Fruit fly (Drosophila melanogaster) whole organism, prepupa: ENCODE data around the gene CG34125.

ENCODE experiments used
- CG11294 ChIP-seq: fragments of 200-800 bp; sonication (Bioruptor generic); IDR thresholded peaks from 2 replicates; pipeline ENCODE4 v1.3.6; 2022; ENCODE audit warnings: missing biosample characterization, missing genetic modification characterization
- CG11762 ChIP-seq: fragments of 200-800 bp; sonication (Bioruptor generic); optimal IDR thresholded peaks from 3 replicates; lab custom pipeline; 2016; ENCODE audit warnings: missing biosample characterization, missing genetic modification characterization; ENCODE audit not compliant: insufficient read depth
- CG11902 ChIP-seq: fragments of 200-800 bp; sonication (Bioruptor generic); optimal IDR thresholded peaks from 3 replicates; lab custom pipeline; 2016; ENCODE audit warnings: missing biosample characterization, missing genetic modification characterization
- CG31627 ChIP-seq: fragments of 200-800 bp; sonication (Bioruptor generic); optimal IDR thresholded peaks from 3 replicates; lab custom pipeline; 2016; ENCODE audit warnings: missing biosample characterization, missing genetic modification characterization
- CG32006 ChIP-seq: fragments of 200-800 bp; sonication (Bioruptor generic); optimal IDR thresholded peaks from 3 replicates; lab custom pipeline; 2017; ENCODE audit warnings: missing biosample characterization, mild to moderate bottlenecking, missing genetic modification characterization
- CG6163 ChIP-seq: fragments of 200-800 bp; sonication (Bioruptor generic); IDR thresholded peaks from 3 replicates; pipeline ENCODE4 v1.3.6; 2022; ENCODE audit warnings: missing biosample characterization, missing genetic modification characterization
- CG8119 ChIP-seq: fragments of 200-800 bp; sonication (Bioruptor generic); IDR thresholded peaks from 3 replicates; pipeline ENCODE4 v1.3.6; 2022; ENCODE audit warnings: missing biosample characterization, missing genetic modification characterization
- CG8632 ChIP-seq: fragments of 200-800 bp; sonication (Bioruptor generic); optimal IDR thresholded peaks from 3 replicates; lab custom pipeline; 2016; ENCODE audit warnings: missing biosample characterization, missing genetic modification characterization
- Hr38 ChIP-seq: sonication (Bioruptor generic); optimal IDR thresholded peaks from 2 replicates; lab custom pipeline; 2016; ENCODE audit warnings: missing biosample characterization, missing genetic modification characterization
- OdsH ChIP-seq: fragments of 200-800 bp; sonication (Bioruptor generic); optimal IDR thresholded peaks from 3 replicates; lab custom pipeline; 2016; ENCODE audit warnings: missing biosample characterization, missing genetic modification characterization
- achi ChIP-seq: fragments of 200-800 bp; sonication (Bioruptor generic); optimal IDR thresholded peaks from 3 replicates; lab custom pipeline; 2016; ENCODE audit warnings: missing biosample characterization, missing genetic modification characterization
- topi ChIP-seq: fragments of 200-800 bp; sonication (Bioruptor generic); optimal IDR thresholded peaks from 3 replicates; lab custom pipeline; 2016; ENCODE audit warnings: missing biosample characterization, missing genetic modification characterization
- vri ChIP-seq: fragments of 200-800 bp; sonication (Bioruptor generic); optimal IDR thresholded peaks from 3 replicates; lab custom pipeline; 2016; ENCODE audit warnings: missing biosample characterization, mild to moderate bottlenecking, missing genetic modification characterization

DNA sequence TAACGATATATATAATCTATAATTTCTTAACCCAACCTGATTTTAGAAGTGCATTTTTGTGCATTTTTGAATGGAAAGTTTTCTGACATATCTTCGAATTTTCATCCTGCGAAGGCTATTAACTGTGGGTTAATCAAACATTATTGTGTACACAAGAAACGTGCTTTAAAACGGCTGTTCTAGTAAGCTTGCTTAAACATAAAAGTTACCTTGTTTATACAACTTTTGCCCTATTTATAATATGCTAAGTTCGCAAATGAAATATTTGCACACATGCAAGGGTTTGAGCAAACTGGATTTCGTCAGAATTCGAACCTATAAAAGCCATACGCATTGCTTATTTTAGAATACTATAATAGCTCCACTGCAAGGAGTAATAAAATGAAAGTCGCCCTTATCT lies 28.4 kb upstream of the CG34125 start, which contains the start of gene Sgs1:
- no peak for TF ChIP-seq Hr38
- no peak for TF ChIP-seq OdsH
- no peak for TF ChIP-seq CG8119
- no peak for TF ChIP-seq CG32006
- TF ChIP-seq achi (GFP tag; lab: Kevin White, UChicago) = no peak
- no peak for TF ChIP-seq CG31627
- TF ChIP-seq topi (GFP tag; lab: Kevin White, UChicago) = no peak
- no peak for TF ChIP-seq CG11762 (GFP tag; lab: Kevin White, UChicago)
- peak; percentile 8 for TF ChIP-seq vri (GFP tag; lab: Kevin White, UChicago)
- no peak for TF ChIP-seq CG11294
- TF ChIP-seq CG8632 = no peak
- TF ChIP-seq CG11902 (GFP tag; lab: Kevin White, UChicago) = no peak
- no peak for TF ChIP-seq CG6163
